Worm (Caenorhabditis elegans): ENCODE results near the gene F54D12.7.

DNA sequence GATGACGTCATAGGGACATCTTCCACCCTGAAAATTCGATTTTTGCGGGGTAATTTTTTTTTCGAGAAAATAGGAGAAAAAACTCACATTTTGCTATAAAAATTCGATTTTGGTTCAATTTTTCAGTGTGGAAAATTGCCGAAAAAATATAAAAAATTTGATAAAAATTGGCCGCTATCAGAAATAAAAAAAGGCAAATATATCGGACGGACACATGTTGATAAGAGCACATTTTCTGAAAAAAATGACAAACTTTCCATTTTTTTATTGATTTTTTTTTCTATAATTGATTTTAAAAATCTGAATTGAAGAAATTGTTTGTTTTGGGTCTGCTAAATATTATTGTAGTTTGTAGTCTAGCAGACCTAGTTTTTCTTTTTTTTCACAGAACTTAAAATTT is 29.7 kb downstream of the F54D12.7 start, which contains the start of gene C13A10.1:
- no peak for TF ChIP-seq hsf-1 (GFP tag; IDR thresholded peaks at IDR 0.05)
- TF ChIP-seq sea-2 (GFP tag; IDR thresholded peaks at IDR 0.05): no peak
- no peak for TF ChIP-seq snpc-4 (GFP tag; optimal IDR thresholded peaks at IDR 0.05)
- no peak for TF ChIP-seq snpc-4 (tag; optimal IDR thresholded peaks at IDR 0.05)
- no peak for TF ChIP-seq him-1 (tag; optimal IDR thresholded peaks at IDR 0.05)
- TF ChIP-seq ceh-27 (GFP tag; optimal IDR thresholded peaks at IDR 0.05): no peak
- no peak for TF ChIP-seq ztf-22 (GFP tag; optimal IDR thresholded peaks at IDR 0.05)
- TF ChIP-seq Y67H2A.10 (GFP tag; conservative IDR thresholded peaks at IDR 0.05): no peak
